Fruit fly (Drosophila melanogaster) whole organism, embryonic: ENCODE measurements around the gene CG17841.
A peak's percentile ranks its signal among the peaks of the same experiment; 100 is the strongest.

Source experiments
- Antp ChIP-seq: fragments of 200-800 bp; sonication (Bioruptor generic); optimal IDR thresholded peaks from 3 replicates; lab custom pipeline; 2016; ENCODE audit warnings: missing biosample characterization, missing genetic modification characterization
- Asciz ChIP-seq: fragments of 200-800 bp; sonication (Bioruptor generic); optimal IDR thresholded peaks from 2 replicates; lab custom pipeline; 2017; ENCODE audit warnings: missing biosample characterization, mild to moderate bottlenecking, missing genetic modification characterization, missing genetic modification reagents
- CG10267 ChIP-seq: fragments of 200-800 bp; sonication (Bioruptor generic); optimal IDR thresholded peaks from 2 replicates; lab custom pipeline; 2018; ENCODE audit warnings: missing biosample characterization, mild to moderate bottlenecking, missing genetic modification characterization, moderate library complexity
- CG10543 ChIP-seq: fragments of 200-800 bp; sonication (Bioruptor generic); optimal IDR thresholded peaks from 3 replicates; lab custom pipeline; 2017; ENCODE audit warnings: missing biosample characterization, mild to moderate bottlenecking, missing genetic modification characterization, moderate library complexity
- CG10979 ChIP-seq: fragments of 200-800 bp; sonication (Bioruptor generic); optimal IDR thresholded peaks from 2 replicates; lab custom pipeline; 2018; ENCODE audit warnings: missing biosample characterization, mild to moderate bottlenecking, missing genetic modification characterization, moderate library complexity
- CG11504 ChIP-seq: fragments of 200-800 bp; sonication (Bioruptor generic); optimal IDR thresholded peaks from 3 replicates; lab custom pipeline; 2019; ENCODE audit warnings: missing biosample characterization, mild to moderate bottlenecking, missing genetic modification characterization, moderate library complexity
- CG11695 ChIP-seq: fragments of 200-800 bp; sonication (Bioruptor generic); IDR thresholded peaks from 3 replicates; pipeline ENCODE4 v1.3.6; 2022; ENCODE audit warnings: missing biosample characterization, missing genetic modification characterization
- CG12104 ChIP-seq: fragments of 200-800 bp; sonication (Bioruptor generic); optimal IDR thresholded peaks from 3 replicates; lab custom pipeline; 2016; ENCODE audit warnings: missing biosample characterization, missing genetic modification characterization
- CG13123 ChIP-seq: fragments of 200-800 bp; sonication (Bioruptor generic); optimal IDR thresholded peaks from 2 replicates; lab custom pipeline; 2016; ENCODE audit warnings: missing biosample characterization, missing genetic modification characterization
- CG14050 ChIP-seq: fragments of 200-800 bp; sonication (Bioruptor generic); IDR thresholded peaks from 3 replicates; pipeline ENCODE4 v1.3.6; 2022; ENCODE audit warnings: missing biosample characterization, missing genetic modification characterization
- CG15479 ChIP-seq: fragments of 200-800 bp; sonication (Bioruptor generic); optimal IDR thresholded peaks from 3 replicates; lab custom pipeline; 2019; ENCODE audit warnings: missing biosample characterization, mild to moderate bottlenecking, missing genetic modification characterization, moderate library complexity
- CG15601 ChIP-seq: fragments of 200-800 bp; sonication (Bioruptor generic); optimal IDR thresholded peaks from 3 replicates; lab custom pipeline; 2019; ENCODE audit warnings: missing biosample characterization, mild to moderate bottlenecking, missing genetic modification characterization, moderate library complexity
- CG17829 ChIP-seq: fragments of 200-800 bp; optimal IDR thresholded peaks from 2 replicates; lab custom pipeline; 2019; ENCODE audit warnings: missing biosample characterization, mild to moderate bottlenecking, missing genetic modification characterization, moderate library complexity
- CG17912 ChIP-seq: fragments of 200-800 bp; sonication (Bioruptor generic); optimal IDR thresholded peaks from 2 replicates; lab custom pipeline; 2018; ENCODE audit warnings: missing biosample characterization, mild to moderate bottlenecking, missing genetic modification characterization
- CG18262 ChIP-seq: fragments of 200-800 bp; optimal IDR thresholded peaks from 3 replicates; lab custom pipeline; 2019; ENCODE audit warnings: missing biosample characterization, mild to moderate bottlenecking, missing genetic modification characterization, moderate library complexity
- CG2116 ChIP-seq: fragments of 200-800 bp; sonication (Bioruptor generic); optimal IDR thresholded peaks from 3 replicates; lab custom pipeline; 2018; ENCODE audit warnings: missing biosample characterization, mild to moderate bottlenecking, missing genetic modification characterization
- CG2120 ChIP-seq: fragments of 200-800 bp; sonication (Bioruptor generic); optimal IDR thresholded peaks from 3 replicates; lab custom pipeline; 2016; ENCODE audit warnings: missing biosample characterization, missing genetic modification characterization
- CG2129 ChIP-seq: fragments of 200-800 bp; sonication (Bioruptor generic); IDR thresholded peaks from 2 replicates; pipeline ENCODE4 v1.3.6; 2022; ENCODE audit warnings: missing biosample characterization, missing genetic modification characterization; ENCODE audit not compliant: partially characterized antibody
- CG2712 ChIP-seq: fragments of 200-800 bp; optimal IDR thresholded peaks from 3 replicates; lab custom pipeline; 2019; ENCODE audit warnings: missing biosample characterization, mild to moderate bottlenecking, missing genetic modification characterization, moderate library complexity
- CG2889 ChIP-seq: fragments of 200-800 bp; sonication (Bioruptor generic); IDR thresholded peaks from 3 replicates; pipeline ENCODE4 v1.3.6; 2022; ENCODE audit warnings: missing biosample characterization, missing genetic modification characterization
- CG3065 ChIP-seq: fragments of 200-800 bp; sonication (Bioruptor generic); optimal IDR thresholded peaks from 2 replicates; lab custom pipeline; 2016; ENCODE audit warnings: missing biosample characterization, missing genetic modification characterization
- CG4617 ChIP-seq: fragments of 200-800 bp; sonication (Bioruptor generic); optimal IDR thresholded peaks from 3 replicates; lab custom pipeline; 2016; ENCODE audit warnings: missing biosample characterization, missing genetic modification characterization, borderline replicate concordance
- CG5953 ChIP-seq: fragments of 200-800 bp; sonication (Bioruptor generic); IDR thresholded peaks from 2 replicates; pipeline ENCODE4 v1.3.6; 2022; ENCODE audit warnings: missing biosample characterization, missing genetic modification characterization
- CG6813 ChIP-seq: fragments of 200-800 bp; sonication (Bioruptor generic); optimal IDR thresholded peaks from 2 replicates; lab custom pipeline; 2017; ENCODE audit warnings: missing biosample characterization, missing genetic modification characterization, mild to moderate bottlenecking, moderate library complexity, missing genetic modification reagents
- CG8290 ChIP-seq, 3 experiments: fragments of 200-800 bp; sonication (Bioruptor generic); optimal IDR thresholded peaks; 2 replicates each; lab custom pipeline; 2016 to 2019; ENCODE audit warnings: missing biosample characterization in 3 of 3, missing genetic modification characterization in 3 of 3, mild to moderate bottlenecking in 2 of 3, moderate library complexity in 1 of 3
- Dref ChIP-seq: fragments of 200-800 bp; sonication (Bioruptor generic); IDR thresholded peaks from 2 replicates; pipeline ENCODE4 v1.3.6; 2022; ENCODE audit warnings: missing biosample characterization, missing genetic modification characterization
- Fer1 ChIP-seq: fragments of 200-800 bp; sonication (Bioruptor generic); optimal IDR thresholded peaks from 2 replicates; lab custom pipeline; 2017; ENCODE audit warnings: missing biosample characterization, mild to moderate bottlenecking, missing genetic modification characterization
- Fer3 ChIP-seq: fragments of 200-800 bp; sonication (Bioruptor generic); optimal IDR thresholded peaks from 2 replicates; lab custom pipeline; 2018; ENCODE audit warnings: missing biosample characterization, mild to moderate bottlenecking, missing genetic modification characterization, moderate library complexity
- HHEX ChIP-seq: fragments of 200-800 bp; sonication (Bioruptor generic); optimal IDR thresholded peaks from 3 replicates; lab custom pipeline; 2017; ENCODE audit warnings: missing biosample characterization, mild to moderate bottlenecking, missing genetic modification characterization, missing genetic modification reagents
- HLH4C ChIP-seq: fragments of 200-800 bp; sonication (Bioruptor generic); IDR thresholded peaks from 3 replicates; pipeline ENCODE4 v1.3.6; 2022; ENCODE audit warnings: missing biosample characterization, missing genetic modification characterization; ENCODE audit not compliant: partially characterized antibody
- HLH54F ChIP-seq: fragments of 200-800 bp; sonication (Bioruptor generic); optimal IDR thresholded peaks from 3 replicates; lab custom pipeline; 2016; ENCODE audit warnings: missing biosample characterization, missing genetic modification characterization
- Med ChIP-seq: fragments of 200-800 bp; sonication (Bioruptor generic); peaks from one replicate; lab custom pipeline; 2016; ENCODE audit warnings: missing biosample characterization, missing genetic modification characterization, mild to moderate bottlenecking, inconsistent platforms, moderate library complexity
- NK7.1 ChIP-seq: fragments of 200-800 bp; sonication (Bioruptor generic); optimal IDR thresholded peaks from 3 replicates; lab custom pipeline; 2016; ENCODE audit warnings: missing biosample characterization, missing genetic modification characterization
- NfI ChIP-seq: fragments of 200-800 bp; sonication (Bioruptor generic); optimal IDR thresholded peaks from 3 replicates; lab custom pipeline; 2018; ENCODE audit warnings: missing biosample characterization, mild to moderate bottlenecking, missing genetic modification characterization, moderate library complexity
- Opbp ChIP-seq: fragments of 200-800 bp; sonication (Bioruptor generic); IDR thresholded peaks from 3 replicates; pipeline ENCODE4 v1.3.6; 2022; ENCODE audit warnings: missing biosample characterization, missing genetic modification characterization; ENCODE audit not compliant: partially characterized antibody
- Six4 ChIP-seq: fragments of 200-800 bp; sonication (Bioruptor generic); optimal IDR thresholded peaks from 2 replicates; lab custom pipeline; 2016; ENCODE audit warnings: missing biosample characterization, missing genetic modification characterization
- Sry-δ ChIP-seq: fragments of 200-800 bp; sonication (Bioruptor generic); optimal IDR thresholded peaks from 2 replicates; lab custom pipeline; 2016; ENCODE audit warnings: missing biosample characterization, missing genetic modification characterization
- abd-A ChIP-seq: fragments of 200-800 bp; sonication (Bioruptor generic); optimal IDR thresholded peaks from 3 replicates; lab custom pipeline; 2019; ENCODE audit warnings: missing biosample characterization, mild to moderate bottlenecking, missing genetic modification characterization, moderate library complexity
- ap ChIP-seq: fragments of 200-800 bp; sonication (Bioruptor generic); IDR thresholded peaks from 2 replicates; pipeline ENCODE4 v1.3.6; 2022; ENCODE audit warnings: missing biosample characterization, missing genetic modification characterization
- ash1 ChIP-seq: fragments of 200-800 bp; sonication (Bioruptor generic); optimal IDR thresholded peaks from 2 replicates; lab custom pipeline; 2018; ENCODE audit warnings: missing biosample characterization, mild to moderate bottlenecking, missing genetic modification characterization
- cwo ChIP-seq: fragments of 200-800 bp; sonication (Bioruptor generic); optimal IDR thresholded peaks from 3 replicates; lab custom pipeline; 2017; ENCODE audit warnings: missing biosample characterization, missing genetic modification characterization, mild to moderate bottlenecking, moderate library complexity, missing genetic modification reagents
- emc ChIP-seq: fragments of 200-800 bp; sonication (Bioruptor generic); optimal IDR thresholded peaks from 2 replicates; lab custom pipeline; 2016; ENCODE audit warnings: missing biosample characterization, missing genetic modification characterization
- jumu ChIP-seq: fragments of 200-800 bp; sonication (Bioruptor generic); optimal IDR thresholded peaks from 3 replicates; lab custom pipeline; 2016; ENCODE audit warnings: missing biosample characterization, missing genetic modification characterization
- mam ChIP-seq: fragments of 200-800 bp; sonication (Bioruptor generic); optimal IDR thresholded peaks from 3 replicates; lab custom pipeline; 2016; ENCODE audit warnings: missing biosample characterization, missing genetic modification characterization
- mirr ChIP-seq: fragments of 200-800 bp; sonication (Bioruptor generic); optimal IDR thresholded peaks from 3 replicates; lab custom pipeline; 2018; ENCODE audit warnings: missing biosample characterization, mild to moderate bottlenecking, missing genetic modification characterization
- nmo ChIP-seq: fragments of 200-800 bp; sonication (Bioruptor generic); optimal IDR thresholded peaks from 2 replicates; lab custom pipeline; 2018; ENCODE audit warnings: missing biosample characterization, mild to moderate bottlenecking, missing genetic modification characterization, moderate library complexity
- repo ChIP-seq: fragments of 200-800 bp; sonication (Bioruptor generic); optimal IDR thresholded peaks from 2 replicates; lab custom pipeline; 2016; ENCODE audit warnings: missing biosample characterization, missing genetic modification characterization
- ro ChIP-seq: fragments of 200-800 bp; sonication (Bioruptor generic); IDR thresholded peaks from 2 replicates; pipeline ENCODE4 v1.3.6; 2022; ENCODE audit warnings: missing biosample characterization, missing genetic modification characterization
- sqz ChIP-seq: fragments of 200-800 bp; sonication (Bioruptor generic); optimal IDR thresholded peaks from 3 replicates; lab custom pipeline; 2018; ENCODE audit warnings: missing biosample characterization, mild to moderate bottlenecking, missing genetic modification characterization
- trh ChIP-seq: fragments of 200-800 bp; sonication (Bioruptor generic); optimal IDR thresholded peaks from 2 replicates; lab custom pipeline; 2016; ENCODE audit warnings: missing biosample characterization, missing genetic modification characterization

Gene CG17841

DNA sequence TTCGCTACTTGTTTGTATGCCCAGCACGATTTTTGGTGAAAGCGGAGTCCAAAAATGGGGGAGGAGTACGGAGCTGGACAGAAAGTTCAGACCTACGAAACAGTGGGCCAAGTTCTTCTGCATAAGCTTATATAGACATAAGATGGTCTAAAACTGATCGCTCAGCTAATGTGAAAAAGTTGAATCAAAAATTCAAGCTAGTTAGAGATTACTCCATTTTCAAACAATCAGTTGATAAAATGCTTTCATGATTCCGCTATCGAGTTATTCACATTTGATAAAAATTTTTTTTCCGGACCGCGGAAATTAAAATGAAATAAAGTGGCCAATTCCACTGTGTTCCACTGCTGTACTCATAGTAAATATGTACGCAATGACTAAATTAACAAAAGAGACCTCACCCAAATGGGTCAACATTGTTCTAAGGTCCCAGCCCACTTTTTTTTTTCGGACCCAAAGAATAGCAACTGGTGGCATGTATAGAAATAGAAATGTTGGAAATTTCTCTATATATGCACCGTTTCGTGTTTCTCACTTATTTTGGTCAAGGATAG, 47.4 kb upstream of the CG17841 start (continued):
- peak; percentile 17 for TF ChIP-seq Asciz (GFP tag; lab: Kevin White, UChicago)
- TF ChIP-seq Opbp = no peak
- no peak for TF ChIP-seq repo (GFP tag; lab: Kevin White, UChicago)
- no peak for TF ChIP-seq HLH4C (GFP tag; lab: Robert Waterston, UW)
- TF ChIP-seq CG11504 (tag; lab: Kevin White, UChicago) = peak; percentile 50
- TF ChIP-seq CG14050 (GFP tag; lab: Robert Waterston, UW) = no peak
- no peak for TF ChIP-seq mam (GFP tag; lab: Kevin White, UChicago)
- no peak for TF ChIP-seq CG4617 (GFP tag; lab: Kevin White, UChicago)
- no peak for TF ChIP-seq CG5953
- no peak for TF ChIP-seq CG13123 (GFP tag; lab: Kevin White, UChicago)
- no peak for TF ChIP-seq CG2129 (GFP tag; lab: Robert Waterston, UW)
- no peak for TF ChIP-seq Antp (GFP tag; lab: Kevin White, UChicago)
- no peak for TF ChIP-seq CG3065 (GFP tag; lab: Kevin White, UChicago)
- no peak for TF ChIP-seq CG8290 (GFP tag; optimal IDR thresholded peaks at IDR 0.05; lab: Kevin White, UChicago)
- TF ChIP-seq CG8290 (tag; optimal IDR thresholded peaks at IDR 0.05; lab: Kevin White, UChicago) = no peak
- no peak for TF ChIP-seq NK7.1 (GFP tag; lab: Kevin White, UChicago)
- no peak for TF ChIP-seq ro
- no peak for TF ChIP-seq abd-A
- TF ChIP-seq CG2116 (GFP tag; lab: Kevin White, UChicago) = no peak
- TF ChIP-seq emc (GFP tag; lab: Kevin White, UChicago) = no peak
- peak; percentile 31 for TF ChIP-seq Fer1 (GFP tag; lab: Kevin White, UChicago)
- no peak for TF ChIP-seq Dref (GFP tag; lab: Robert Waterston, UW)
- TF ChIP-seq Sry-δ = no peak
- no peak for TF ChIP-seq Six4 (GFP tag; lab: Kevin White, UChicago)
- TF ChIP-seq CG18262 (tag; lab: Kevin White, UChicago) = peak; percentile 33
- TF ChIP-seq CG15479 = no peak
- TF ChIP-seq CG10543 (GFP tag; lab: Kevin White, UChicago) = no peak
- no peak for TF ChIP-seq HHEX (GFP tag; lab: Kevin White, UChicago)
- no peak for TF ChIP-seq NfI
- TF ChIP-seq CG10267 = peak; percentile 7
- peak; percentile 52 for TF ChIP-seq Med (GFP tag; lab: Kevin White, UChicago)
- no peak for TF ChIP-seq Fer3 (tag; lab: Kevin White, UChicago)
- peak; percentile 18 for TF ChIP-seq nmo (GFP tag; lab: Kevin White, UChicago)
- TF ChIP-seq CG12104 (GFP tag; lab: Kevin White, UChicago) = no peak
- TF ChIP-seq cwo (GFP tag; lab: Kevin White, UChicago) = no peak
- TF ChIP-seq CG17912 = no peak
- TF ChIP-seq CG2889 (GFP tag; lab: Robert Waterston, UW) = no peak
- TF ChIP-seq HLH54F (GFP tag; lab: Kevin White, UChicago) = no peak
- 0 out of 3 replicates have a peak, but pooled peaks have one; percentile 19 for TF ChIP-seq CG11695 (GFP tag; lab: Robert Waterston, UW)
- no peak for TF ChIP-seq sqz (GFP tag; lab: Kevin White, UChicago)
- TF ChIP-seq CG6813 = peak; percentile 19
- no peak for TF ChIP-seq trh (GFP tag; lab: Kevin White, UChicago)
- peak; percentile 15 for TF ChIP-seq CG2712 (tag; lab: Kevin White, UChicago)
- peak; percentile 31 for TF ChIP-seq CG10979
- TF ChIP-seq CG15601 (tag; lab: Kevin White, UChicago) = peak; percentile 35
- TF ChIP-seq CG17829 = peak; percentile 15
- TF ChIP-seq ap (GFP tag; lab: Robert Waterston, UW) = no peak
- TF ChIP-seq ash1 (GFP tag; lab: Kevin White, UChicago) = no peak
- TF ChIP-seq mirr (GFP tag; lab: Kevin White, UChicago) = no peak
- TF ChIP-seq jumu (GFP tag; lab: Kevin White, UChicago) = no peak
- no peak for TF ChIP-seq CG2120 (GFP tag; lab: Kevin White, UChicago)
